Worm (Caenorhabditis elegans) whole organism, L4 larva: ENCODE results near the gene W10G11.19.

Experiments used
- F10B5.3 ChIP-seq: sonication (generic microtip); optimal IDR thresholded peaks from 2 replicates; lab custom pipeline; 2016; ENCODE audit warnings: mild to moderate bottlenecking, missing genetic modification characterization, missing compliant biosample characterization
- F44E2.7 ChIP-seq: fragments of 200-800 bp; sonication (Bioruptor generic); IDR thresholded peaks from 2 replicates; pipeline ENCODE4 v2.1.2; 2022; ENCODE audit warnings: missing genetic modification characterization, missing compliant biosample characterization
- F49E8.2 ChIP-seq: sonication (generic microtip); optimal IDR thresholded peaks from 2 replicates; lab custom pipeline; 2016; ENCODE audit warnings: missing compliant biosample characterization, mild to moderate bottlenecking, missing genetic modification characterization, borderline replicate concordance
- T20F7.1 ChIP-seq: fragments of 200-800 bp; sonication (Bioruptor generic); optimal IDR thresholded peaks from 2 replicates; lab custom pipeline; 2018; ENCODE audit warnings: mild to moderate bottlenecking, missing genetic modification characterization, missing compliant biosample characterization
- T26A8.4 ChIP-seq: fragments of 200-800 bp; sonication (Bioruptor generic); IDR thresholded peaks from 2 replicates; pipeline ENCODE4 v1.3.6; 2022; ENCODE audit warnings: missing genetic modification characterization, missing compliant biosample characterization
- ZK337.2 ChIP-seq: fragments of 200-800 bp; sonication (Bioruptor generic); IDR thresholded peaks from 2 replicates; pipeline ENCODE4 v1.3.6; 2022; ENCODE audit warnings: missing genetic modification reagents, missing genetic modification characterization, missing compliant biosample characterization
- ceh-28 ChIP-seq: fragments of 150-350 bp; optimal IDR thresholded peaks from 2 replicates; lab custom pipeline; 2014; ENCODE audit warnings: missing biosample characterization, missing genetic modification reagents, missing genetic modification characterization
- cey-2 ChIP-seq: sonication (generic microtip); optimal IDR thresholded peaks from 3 replicates; lab custom pipeline; 2017; ENCODE audit warnings: missing genetic modification characterization, mild to moderate bottlenecking, missing compliant biosample characterization, antibody characterized with exemption, borderline replicate concordance; ENCODE audit not compliant: insufficient read depth
- ctbp-1 ChIP-seq: fragments of 200-800 bp; sonication (Bioruptor generic); IDR thresholded peaks from 2 replicates; pipeline ENCODE4 v1.3.6; 2022; ENCODE audit warnings: missing genetic modification reagents, missing genetic modification characterization, missing compliant biosample characterization
- daf-12 ChIP-seq: fragments of 150-350 bp; optimal IDR thresholded peaks from 2 replicates; lab custom pipeline; 2014; ENCODE audit warnings: missing biosample characterization, missing genetic modification reagents, missing genetic modification characterization
- daf-19 ChIP-seq: fragments of 200-800 bp; sonication (Bioruptor generic); conservative IDR thresholded peaks from 2 replicates; pipeline ENCODE4 v1.3.6; 2022; ENCODE audit warnings: missing genetic modification characterization, missing compliant biosample characterization
- duxl-1 ChIP-seq: sonication (generic microtip); optimal IDR thresholded peaks from 2 replicates; lab custom pipeline; 2016; ENCODE audit warnings: mild to moderate bottlenecking, missing genetic modification characterization, moderate library complexity, missing compliant biosample characterization; ENCODE audit not compliant: poor library complexity
- dve-1 ChIP-seq: sonication (generic microtip); optimal IDR thresholded peaks from 2 replicates; lab custom pipeline; 2017; ENCODE audit warnings: antibody characterized with exemption, mild to moderate bottlenecking, missing genetic modification characterization, missing compliant biosample characterization; ENCODE audit not compliant: insufficient read depth
- egl-43 ChIP-seq: fragments of 200-800 bp; sonication (Bioruptor generic); IDR thresholded peaks from 2 replicates; pipeline ENCODE4 v1.3.6; 2022; ENCODE audit warnings: missing genetic modification reagents, missing genetic modification characterization, missing compliant biosample characterization
- gei-8 ChIP-seq: fragments of 200-800 bp; sonication (Bioruptor generic); optimal IDR thresholded peaks from 2 replicates; lab custom pipeline; 2018; ENCODE audit warnings: mild to moderate bottlenecking, missing genetic modification characterization, missing compliant biosample characterization
- hif-1 ChIP-seq, 2 experiments: sonication (generic microtip); optimal IDR thresholded peaks; 2 replicates each; lab custom pipeline; 2016 to 2017; ENCODE audit warnings: missing compliant biosample characterization in 2 of 2, missing genetic modification characterization in 2 of 2, missing genetic modification reagents in 2 of 2, missing genotype in 2 of 2, mild to moderate bottlenecking in 1 of 2
- hlh-30 ChIP-seq: sonication (generic microtip); optimal IDR thresholded peaks from 2 replicates; lab custom pipeline; 2017; ENCODE audit warnings: antibody characterized with exemption, mild to moderate bottlenecking, missing genetic modification characterization, missing compliant biosample characterization; ENCODE audit not compliant: insufficient read depth
- hmg-1.1 ChIP-seq: fragments of 200-800 bp; sonication (Bioruptor generic); IDR thresholded peaks from 2 replicates; pipeline ENCODE4 v1.3.6; 2022; ENCODE audit warnings: missing genetic modification reagents, missing genetic modification characterization, missing compliant biosample characterization
- jun-1 ChIP-seq: fragments of 150-350 bp; optimal IDR thresholded peaks from 2 replicates; lab custom pipeline; 2014; ENCODE audit warnings: missing biosample characterization, missing genetic modification reagents, missing genetic modification characterization
- lim-7 ChIP-seq: fragments of 200-800 bp; sonication (Bioruptor generic); IDR thresholded peaks from 2 replicates; pipeline ENCODE4 v1.3.6; 2022; ENCODE audit warnings: missing genetic modification characterization, missing compliant biosample characterization
- lin-15B ChIP-seq: fragments of 150-350 bp; sonication (generic microtip); optimal IDR thresholded peaks from 3 replicates; lab custom pipeline; 2014; ENCODE audit warnings: missing biosample characterization, missing genetic modification characterization
- lir-3 ChIP-seq: sonication (generic microtip); optimal IDR thresholded peaks from 2 replicates; lab custom pipeline; 2016; ENCODE audit warnings: mild to moderate bottlenecking, missing genetic modification characterization, missing compliant biosample characterization
- mdt-29 ChIP-seq: fragments of 200-800 bp; sonication (Bioruptor generic); IDR thresholded peaks from 2 replicates; pipeline ENCODE4 v1.3.6; 2022; ENCODE audit warnings: missing genetic modification reagents, missing genetic modification characterization, missing compliant biosample characterization
- nhr-10 ChIP-seq: fragments of 150-350 bp; optimal IDR thresholded peaks from 2 replicates; lab custom pipeline; 2014; ENCODE audit warnings: missing biosample characterization, missing genetic modification characterization
- nhr-102 ChIP-seq: sonication (generic microtip); optimal IDR thresholded peaks from 2 replicates; lab custom pipeline; 2016; ENCODE audit warnings: mild to moderate bottlenecking, missing genetic modification characterization, moderate library complexity, missing compliant biosample characterization
- nhr-11 ChIP-seq: fragments of 150-350 bp; optimal IDR thresholded peaks from 2 replicates; lab custom pipeline; 2014; ENCODE audit warnings: missing biosample characterization, missing genetic modification characterization
- nhr-111 ChIP-seq: fragments of 200-800 bp; sonication (Bioruptor generic); optimal IDR thresholded peaks from 2 replicates; lab custom pipeline; 2018; ENCODE audit warnings: mild to moderate bottlenecking, missing genetic modification characterization, missing compliant biosample characterization
- nhr-25 ChIP-seq: sonication (generic microtip); optimal IDR thresholded peaks from 2 replicates; lab custom pipeline; 2017; ENCODE audit warnings: missing genetic modification characterization, mild to moderate bottlenecking, missing compliant biosample characterization, antibody characterized with exemption, moderate library complexity, borderline replicate concordance; ENCODE audit not compliant: insufficient read depth
- nhr-48 ChIP-seq: sonication (generic microtip); optimal IDR thresholded peaks from 2 replicates; lab custom pipeline; 2016; ENCODE audit warnings: mild to moderate bottlenecking, missing genetic modification characterization, missing compliant biosample characterization
- pha-4 ChIP-seq, 2 experiments: fragments of 150-350 bp in 1 of 2; fragments of 200-800 bp in 1 of 2; sonication (Bioruptor generic) in 1 of 2; IDR thresholded peaks in 1 of 2; optimal IDR thresholded peaks in 1 of 2; 2 replicates each; pipeline versions ENCODE4 v1.3.6 to Lab custom; 2014 to 2022; ENCODE audit warnings: missing genetic modification characterization in 2 of 2, missing genetic modification reagents in 2 of 2, missing biosample characterization in 1 of 2, missing compliant biosample characterization in 1 of 2
- rbr-2 ChIP-seq: sonication (generic microtip); optimal IDR thresholded peaks from 2 replicates; lab custom pipeline; 2016; ENCODE audit warnings: missing genotype, missing genetic modification characterization, missing compliant biosample characterization
- snpc-4 ChIP-seq: fragments of 150-350 bp; optimal IDR thresholded peaks from 2 replicates; lab custom pipeline; 2014; ENCODE audit warnings: missing biosample characterization, missing genetic modification characterization
- spr-1 ChIP-seq: sonication (generic microtip); optimal IDR thresholded peaks from 2 replicates; lab custom pipeline; 2016; ENCODE audit warnings: mild to moderate bottlenecking, missing genetic modification characterization, missing compliant biosample characterization
- spr-3 ChIP-seq: fragments of 200-800 bp; sonication (Bioruptor generic); optimal IDR thresholded peaks from 2 replicates; lab custom pipeline; 2018; ENCODE audit warnings: mild to moderate bottlenecking, missing genetic modification characterization, missing compliant biosample characterization
- tag-97 ChIP-seq: fragments of 200-800 bp; sonication (Bioruptor generic); IDR thresholded peaks from 2 replicates; pipeline ENCODE4 v1.3.6; 2022; ENCODE audit warnings: missing genetic modification characterization, missing compliant biosample characterization
- tra-1 ChIP-seq: fragments of 200-800 bp; sonication (Bioruptor generic); IDR thresholded peaks from 2 replicates; pipeline ENCODE4 v1.3.6; 2022; ENCODE audit warnings: missing genetic modification reagents, missing genetic modification characterization, missing compliant biosample characterization
- unc-130 ChIP-seq: sonication (generic microtip); optimal IDR thresholded peaks from 2 replicates; lab custom pipeline; 2016; ENCODE audit warnings: missing genetic modification reagents, missing genetic modification characterization, missing compliant biosample characterization
- zfp-3 ChIP-seq: fragments of 200-800 bp; sonication (Bioruptor generic); conservative IDR thresholded peaks from 2 replicates; pipeline ENCODE4 v1.3.6; 2022; ENCODE audit warnings: missing genetic modification reagents, missing genetic modification characterization, missing compliant biosample characterization
- zip-2 ChIP-seq: fragments of 150-350 bp; optimal IDR thresholded peaks from 2 replicates; lab custom pipeline; 2014; ENCODE audit warnings: missing biosample characterization, missing genetic modification characterization

Gene W10G11.19

ce11 chrII:3514631-3515030, 35.8 kb upstream of the W10G11.19 start, which contains the start of gene srz-5:
TSS of gene srz-5 (minus strand) at chrII:3514731.
- TF ChIP-seq F10B5.3 (tag; lab: Kevin White, UChicago) (no peak), nhr-25 (tag; lab: Kevin White, UChicago) (no peak), hif-1 (tag; optimal IDR thresholded peaks at IDR 0.05; lab: Kevin White, UChicago) (no peak), tag-97 (GFP tag; lab: Robert Waterston, UW) (no peak), hmg-1.1 (GFP tag; lab: Robert Waterston, UW) (no peak), zip-2 (tag; lab: Kevin White, UChicago) (no peak), ZK337.2 (GFP tag; lab: Robert Waterston, UW) (no peak), ceh-28 (tag; lab: Kevin White, UChicago) (no peak), tra-1 (GFP tag; lab: Robert Waterston, UW) (no peak), nhr-10 (no peak), cey-2 (tag; lab: Kevin White, UChicago) (no peak), duxl-1 (tag; lab: Kevin White, UChicago) (no peak), snpc-4 (no peak), pha-4 (GFP tag; IDR thresholded peaks at IDR 0.05; lab: Robert Waterston, UW) (no peak), pha-4 (tag; optimal IDR thresholded peaks at IDR 0.05; lab: Kevin White, UChicago) (no peak), unc-130 (GFP tag; lab: Kevin White, UChicago) (no peak), spr-3 (GFP tag; lab: Kevin White, UChicago) (no peak)
- TF ChIP-seq, all 104 proteins: peak for 0

- TF ChIP-seq F49E8.2 (tag; lab: Kevin White, UChicago) (no peak), nhr-10 (no peak), gei-8 (GFP tag; lab: Kevin White, UChicago) (no peak), mdt-29 (GFP tag; lab: Robert Waterston, UW) (no peak), daf-19 (GFP tag; lab: Robert Waterston, UW) (no peak), daf-12 (tag; lab: Kevin White, UChicago) (no peak), zfp-3 (GFP tag; lab: Robert Waterston, UW) (no peak), nhr-11 (tag; lab: Kevin White, UChicago) (no peak)
- TF ChIP-seq, all 104 proteins: peak for 0
These were observed 34.9 kb upstream of the W10G11.19 start, which contains the start of the genes Y49F6B.14 and clec-125 for ce11 chrII:3515384-3516053. TSS of gene Y49F6B.14 (minus strand) at chrII:3515484. TSS of gene clec-125 (plus strand) at chrII:3516003.

ce11 chrII:3516175-3516574, 34.3 kb upstream of the W10G11.19 start:
- TF ChIP-seq lim-7 (no peak), hlh-30 (tag; lab: Kevin White, UChicago) (no peak)

DNA sequence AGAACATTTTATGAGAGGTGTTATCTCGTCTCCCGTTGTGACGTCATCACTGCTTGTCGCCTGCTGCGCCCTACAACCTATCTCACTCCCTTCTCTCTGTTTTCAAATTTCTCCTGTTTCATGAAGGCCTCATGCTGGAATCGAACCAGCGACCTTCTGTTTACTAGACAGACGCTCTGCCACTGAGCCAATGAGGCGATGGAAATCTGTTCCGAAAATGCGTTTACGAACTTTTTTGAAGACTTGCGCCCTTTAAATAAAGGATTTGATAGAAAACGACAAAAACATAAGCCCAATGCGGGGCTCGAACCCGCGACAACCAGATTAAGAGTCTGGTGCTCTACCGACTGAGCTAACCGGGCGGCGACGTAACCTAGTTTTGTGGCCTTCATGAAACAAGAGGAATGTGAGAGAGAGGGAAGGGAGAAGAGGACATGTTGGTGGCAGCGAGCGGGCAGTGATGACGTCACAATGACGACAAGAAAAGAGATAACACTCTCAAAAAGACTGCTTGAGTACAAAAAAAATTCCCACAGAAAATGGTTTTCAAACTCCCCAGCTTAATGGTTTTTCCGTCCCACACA, 31.4 kb upstream of the W10G11.19 start, which contains the start of gene clec-126:
Gene clec-126, plus strand, starts transcription at position 534 of the 584 bp plus-strand sequence.
- peak; percentile 77 for TF ChIP-seq lim-7
- TF ChIP-seq egl-43 = peak; percentile 91
- TF ChIP-seq pha-4 (GFP tag; IDR thresholded peaks at IDR 0.05; lab: Robert Waterston, UW) = peak; percentile 74; the same call in 1 of the 2 replicates
- TF ChIP-seq pha-4 (tag; optimal IDR thresholded peaks at IDR 0.05; lab: Kevin White, UChicago) = peak; percentile 27
- TF ChIP-seq nhr-111 (GFP tag; lab: Kevin White, UChicago) = peak; percentile 11
- peak; percentile 74 for TF ChIP-seq lir-3 (tag; lab: Kevin White, UChicago)
- peak; percentile 74 for TF ChIP-seq ctbp-1 (GFP tag; lab: Robert Waterston, UW)
- TF ChIP-seq zip-2 (tag; lab: Kevin White, UChicago) = peak; percentile 65
- TF ChIP-seq nhr-102 (tag; lab: Kevin White, UChicago) = peak; percentile 89
- TF ChIP-seq spr-1 (tag; lab: Kevin White, UChicago) = peak; percentile 91
- peak; percentile 83 for TF ChIP-seq rbr-2 (tag; lab: Kevin White, UChicago)
- TF ChIP-seq jun-1 (tag; lab: Kevin White, UChicago) = peak; percentile 60
- peak; percentile 80 for TF ChIP-seq T26A8.4
- peak; percentile 38 for TF ChIP-seq spr-3 (GFP tag; lab: Kevin White, UChicago)
- peak; percentile 46 for TF ChIP-seq gei-8 (GFP tag; lab: Kevin White, UChicago)
- TF ChIP-seq F44E2.7 (GFP tag; lab: Robert Waterston, UW) = no peak
- TF ChIP-seq nhr-25 (tag; lab: Kevin White, UChicago) = no peak
- no peak for TF ChIP-seq daf-19 (GFP tag; lab: Robert Waterston, UW)
- TF ChIP-seq lin-15B (tag; lab: Kevin White, UChicago) = no peak
- TF ChIP-seq ceh-28 (tag; lab: Kevin White, UChicago) = no peak
- no peak for TF ChIP-seq T20F7.1 (GFP tag; lab: Kevin White, UChicago)
- TF ChIP-seq nhr-48 (tag; lab: Kevin White, UChicago) = peak; percentile 82
- TF ChIP-seq ZK337.2 (GFP tag; lab: Robert Waterston, UW) = no peak
- TF ChIP-seq dve-1 (tag; lab: Kevin White, UChicago) = peak; percentile 99
